Worm (Caenorhabditis elegans) whole organism, mixed stage, embryonic: ENCODE data around the gene ZK863.8.

Experiments used
- bed-3 ChIP-seq: fragments of 200-800 bp; sonication (Bioruptor generic); optimal IDR thresholded peaks from 3 replicates; lab custom pipeline; 2018; ENCODE audit warnings: mild to moderate bottlenecking, missing genetic modification characterization, moderate library complexity, missing compliant biosample characterization
- blmp-1 ChIP-seq: fragments of 150-350 bp; optimal IDR thresholded peaks from 2 replicates; lab custom pipeline; 2014; ENCODE audit warnings: missing biosample characterization, missing genetic modification characterization
- ceh-39 ChIP-seq: fragments of 150-350 bp; optimal IDR thresholded peaks from 2 replicates; lab custom pipeline; 2014; ENCODE audit warnings: missing biosample characterization, missing genetic modification characterization
- ceh-83 ChIP-seq: fragments of 200-800 bp; sonication (Bioruptor generic); optimal IDR thresholded peaks from 2 replicates; lab custom pipeline; 2018; ENCODE audit warnings: mild to moderate bottlenecking, missing genetic modification characterization, missing compliant biosample characterization
- ces-1 ChIP-seq: fragments of 150-350 bp; optimal IDR thresholded peaks from 2 replicates; lab custom pipeline; 2014; ENCODE audit warnings: missing biosample characterization, missing genetic modification reagents, missing genetic modification characterization
- cnd-1 ChIP-seq: fragments of 200-800 bp; sonication (Bioruptor generic); optimal IDR thresholded peaks from 2 replicates; lab custom pipeline; 2018; ENCODE audit warnings: mild to moderate bottlenecking, missing genetic modification characterization, missing compliant biosample characterization
- elt-1 ChIP-seq: sonication (generic microtip); optimal IDR thresholded peaks from 2 replicates; lab custom pipeline; 2017; ENCODE audit warnings: missing genetic modification characterization, mild to moderate bottlenecking, missing compliant biosample characterization, antibody characterized with exemption, moderate library complexity, borderline replicate concordance; ENCODE audit not compliant: insufficient read depth
- elt-3 ChIP-seq: fragments of 150-350 bp; optimal IDR thresholded peaks from 2 replicates; lab custom pipeline; 2014; ENCODE audit warnings: missing biosample characterization, missing genetic modification characterization
- flh-1 ChIP-seq: fragments of 200-800 bp; sonication (Bioruptor generic); optimal IDR thresholded peaks from 2 replicates; lab custom pipeline; 2018; ENCODE audit warnings: mild to moderate bottlenecking, missing genetic modification characterization, moderate library complexity, missing compliant biosample characterization
- ham-2 ChIP-seq: fragments of 200-800 bp; sonication (Bioruptor generic); optimal IDR thresholded peaks from 2 replicates; lab custom pipeline; 2018; ENCODE audit warnings: mild to moderate bottlenecking, missing genetic modification characterization, missing compliant biosample characterization
- hlh-1 ChIP-seq: fragments of 150-350 bp; optimal IDR thresholded peaks from 2 replicates; lab custom pipeline; 2014; ENCODE audit warnings: missing biosample characterization, missing genetic modification reagents, missing genetic modification characterization
- lsy-2 ChIP-seq: fragments of 150-350 bp; optimal IDR thresholded peaks from 2 replicates; lab custom pipeline; 2014; ENCODE audit warnings: missing biosample characterization, missing genetic modification characterization
- mep-1 ChIP-seq: fragments of 150-350 bp; optimal IDR thresholded peaks from 2 replicates; lab custom pipeline; 2017; ENCODE audit warnings: missing biosample characterization, missing genetic modification reagents, missing genetic modification characterization, inconsistent platforms
- nhr-12 ChIP-seq: fragments of 150-350 bp; optimal IDR thresholded peaks from 2 replicates; lab custom pipeline; 2014; ENCODE audit warnings: missing biosample characterization, missing genetic modification characterization
- nhr-2 ChIP-seq: fragments of 150-350 bp; optimal IDR thresholded peaks from 2 replicates; lab custom pipeline; 2014; ENCODE audit warnings: missing biosample characterization, missing genetic modification characterization
- nhr-237 ChIP-seq: fragments of 150-350 bp; optimal IDR thresholded peaks from 2 replicates; lab custom pipeline; 2014; ENCODE audit warnings: missing biosample characterization, missing genetic modification characterization
- pha-4 ChIP-seq: fragments of 150-350 bp; optimal IDR thresholded peaks from 2 replicates; lab custom pipeline; 2018; ENCODE audit warnings: missing biosample characterization, missing genetic modification reagents, missing genetic modification characterization
- sem-2 ChIP-seq: fragments of 200-800 bp; sonication (Bioruptor generic); optimal IDR thresholded peaks from 2 replicates; lab custom pipeline; 2018; ENCODE audit warnings: mild to moderate bottlenecking, missing genetic modification characterization, missing compliant biosample characterization
- snpc-4 ChIP-seq: fragments of 150-350 bp; optimal IDR thresholded peaks from 2 replicates; lab custom pipeline; 2014; ENCODE audit warnings: missing biosample characterization, missing genetic modification characterization
- sptf-1 ChIP-seq: sonication (generic microtip); optimal IDR thresholded peaks from 2 replicates; lab custom pipeline; 2017; ENCODE audit warnings: mild to moderate bottlenecking, missing genetic modification characterization, moderate library complexity, missing compliant biosample characterization
- tbx-8 ChIP-seq: fragments of 200-800 bp; sonication (Bioruptor generic); optimal IDR thresholded peaks from 2 replicates; lab custom pipeline; 2018; ENCODE audit warnings: mild to moderate bottlenecking, missing genetic modification characterization, moderate library complexity, missing compliant biosample characterization
- unc-120 ChIP-seq: sonication (generic microtip); optimal IDR thresholded peaks from 2 replicates; lab custom pipeline; 2017; ENCODE audit warnings: missing genetic modification characterization, missing compliant biosample characterization; ENCODE audit not compliant: poor library complexity, severe bottlenecking
- unc-62 ChIP-seq: fragments of 150-350 bp; optimal IDR thresholded peaks from 2 replicates; lab custom pipeline; 2014; ENCODE audit warnings: missing biosample characterization, missing genetic modification reagents, missing genetic modification characterization
- zip-8 ChIP-seq: fragments of 150-350 bp; optimal IDR thresholded peaks from 2 replicates; lab custom pipeline; 2014; ENCODE audit warnings: missing biosample characterization, missing genetic modification characterization
- ztf-11 ChIP-seq: fragments of 150-350 bp; optimal IDR thresholded peaks from 2 replicates; lab custom pipeline; 2014; ENCODE audit warnings: missing biosample characterization, missing genetic modification characterization

ZK863.8 gene

ce11 chrV:12211090-12211489 lies 23.8 kb upstream of the ZK863.8 start:
- peak; percentile 97 for TF ChIP-seq ces-1 (GFP tag; lab: Kevin White, UChicago)
- no peak for TF ChIP-seq ceh-39 (tag; lab: Kevin White, UChicago)

DNA sequence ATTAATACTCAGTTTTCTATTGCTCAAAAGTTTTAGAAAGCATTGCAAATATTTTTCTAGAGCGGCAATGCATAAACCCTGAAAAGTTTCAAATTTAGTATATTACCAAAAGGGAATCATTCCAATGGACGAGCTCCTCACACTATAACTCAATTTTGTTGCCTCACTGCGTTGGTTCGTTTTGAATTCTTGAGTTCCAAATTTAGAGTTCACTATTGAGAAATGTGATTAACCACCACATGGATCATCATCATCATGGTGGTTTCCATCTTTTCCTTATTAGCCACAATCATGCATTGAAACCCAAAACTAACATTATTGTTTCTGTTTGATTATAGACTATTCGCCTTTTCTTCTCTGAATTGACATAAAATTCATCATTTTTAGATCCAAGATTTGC lies 22.6 kb upstream of the ZK863.8 start:
- TF ChIP-seq ces-1 (GFP tag; lab: Kevin White, UChicago) (peak; percentile 89), mep-1 (tag; lab: Kevin White, UChicago) (no peak), unc-62 (GFP tag; lab: Kevin White, UChicago) (no peak), ceh-83 (GFP tag; lab: Kevin White, UChicago) (no peak), sptf-1 (tag; lab: Kevin White, UChicago) (no peak)
- TF ChIP-seq, all 35 proteins: peak for 1

DNA sequence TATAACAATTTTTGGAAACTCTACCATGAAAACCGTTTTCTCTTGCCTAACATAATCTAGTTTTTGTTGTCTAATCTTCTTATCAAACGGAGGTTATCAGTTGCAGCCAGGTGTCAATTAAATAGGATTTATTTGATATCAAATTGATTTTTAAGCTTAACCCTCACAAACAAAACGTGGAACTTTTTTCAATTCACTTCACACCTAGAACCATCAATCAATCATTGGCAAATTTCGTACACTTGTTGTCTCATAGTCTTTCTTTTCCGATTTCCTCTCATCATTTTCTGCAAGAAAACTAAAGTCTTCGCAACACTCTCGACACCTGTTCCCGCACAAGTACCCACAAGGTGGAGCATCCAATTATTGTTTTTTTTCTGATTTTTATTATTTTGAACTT lies 21.4 kb upstream of the ZK863.8 start:
- no peak for TF ChIP-seq elt-3 (tag; lab: Kevin White, UChicago)
- TF ChIP-seq lsy-2 (tag; lab: Kevin White, UChicago): no peak
- no peak for TF ChIP-seq unc-120 (tag; lab: Kevin White, UChicago)
- peak; percentile 42 for TF ChIP-seq hlh-1 (tag; lab: Kevin White, UChicago)
- TF ChIP-seq pha-4 (tag; lab: Kevin White, UChicago): no peak
- no peak for TF ChIP-seq ztf-11 (tag; lab: Kevin White, UChicago)
- TF ChIP-seq blmp-1 (tag; lab: Kevin White, UChicago): no peak
- TF ChIP-seq mep-1 (tag; lab: Kevin White, UChicago): no peak
- TF ChIP-seq tbx-8 (GFP tag; lab: Kevin White, UChicago): no peak
- TF ChIP-seq ham-2: no peak
- no peak for TF ChIP-seq bed-3 (GFP tag; lab: Kevin White, UChicago)
- TF ChIP-seq unc-62 (GFP tag; lab: Kevin White, UChicago): peak; percentile 41
- TF ChIP-seq, all 35 proteins: peak for 2

ce11 chrV:12199474-12199873 lies 12.2 kb upstream of the ZK863.8 start:
- TF ChIP-seq nhr-2 (tag; lab: Kevin White, UChicago) (no peak), sem-2 (GFP tag; lab: Kevin White, UChicago) (no peak), lsy-2 (tag; lab: Kevin White, UChicago) (no peak), elt-1 (peak; percentile 0), snpc-4 (tag; lab: Kevin White, UChicago) (no peak), sptf-1 (tag; lab: Kevin White, UChicago) (no peak), ham-2 (peak; percentile 17), zip-8 (tag; lab: Kevin White, UChicago) (no peak)

DNA sequence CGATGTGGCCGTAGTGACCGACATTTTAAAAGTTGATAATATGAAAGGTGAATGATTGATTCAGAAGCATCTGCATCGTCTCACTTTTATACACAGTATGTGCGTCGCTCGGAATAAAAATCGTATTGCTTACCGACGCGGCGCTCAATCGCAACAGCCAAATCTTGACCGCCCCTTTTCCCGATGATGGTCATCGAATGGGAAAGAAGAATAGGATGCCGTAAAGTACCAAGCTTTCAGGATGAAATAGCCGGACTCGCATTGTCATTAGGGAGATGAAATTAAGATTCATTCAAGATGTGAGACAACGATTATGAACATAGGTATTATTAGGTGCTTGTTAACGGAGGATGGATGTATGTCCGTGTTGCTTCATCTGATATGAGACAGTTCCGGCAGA lies 11.2 kb upstream of the ZK863.8 start, which contains the start of gene lon-3:
TSS of gene lon-3 (minus strand) at position 101 of the 400 bp plus-strand sequence.
- TF ChIP-seq snpc-4 (tag; lab: Kevin White, UChicago) (no peak), elt-1 (peak; percentile 58), ceh-83 (GFP tag; lab: Kevin White, UChicago) (no peak)
- TF ChIP-seq, all 35 proteins: peak for 1

DNA sequence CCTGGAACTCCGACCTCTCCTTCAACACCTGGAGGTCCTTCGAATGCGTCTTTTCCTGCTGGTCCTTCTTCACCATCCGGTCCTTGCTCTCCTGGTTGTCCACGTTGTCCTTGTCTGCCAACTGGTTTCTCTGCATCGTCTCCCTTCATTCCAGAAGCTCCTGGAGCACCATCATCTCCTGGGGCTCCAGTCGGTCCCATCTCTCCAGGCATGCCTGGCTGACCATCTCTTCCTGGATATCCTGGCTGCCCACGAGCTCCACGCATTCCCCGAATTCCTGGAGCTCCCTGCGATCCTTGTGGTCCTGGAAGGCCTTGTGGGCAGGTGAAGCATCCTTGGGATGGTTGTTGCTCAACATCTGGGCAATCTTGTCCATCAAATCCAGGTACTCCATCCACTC lies 10.4 kb upstream of the ZK863.8 start:
- TF ChIP-seq ceh-83 (GFP tag; lab: Kevin White, UChicago) (no peak), cnd-1 (tag; lab: Kevin White, UChicago) (no peak), nhr-12 (tag; lab: Kevin White, UChicago) (no peak)

ce11 chrV:12196659-12197058 lies 9.3 kb upstream of the ZK863.8 start:
- no peak for TF ChIP-seq nhr-2 (tag; lab: Kevin White, UChicago)
- TF ChIP-seq zip-8 (tag; lab: Kevin White, UChicago): no peak
- no peak for TF ChIP-seq nhr-237
- TF ChIP-seq mep-1 (tag; lab: Kevin White, UChicago): no peak
- TF ChIP-seq pha-4 (tag; lab: Kevin White, UChicago): peak; percentile 59
- no peak for TF ChIP-seq ztf-11 (tag; lab: Kevin White, UChicago)
- TF ChIP-seq sptf-1 (tag; lab: Kevin White, UChicago): no peak
- no peak for TF ChIP-seq flh-1 (GFP tag; lab: Kevin White, UChicago)
